Worm (Caenorhabditis elegans) whole organism, young adult: ENCODE measurements around the gene clec-185.

Experiments
- F37B4.10 ChIP-seq: fragments of 200-800 bp; sonication (Bioruptor generic); IDR thresholded peaks from 2 replicates; pipeline ENCODE4 v1.3.6; 2022; ENCODE audit warnings: missing genetic modification characterization, missing compliant biosample characterization
- F57A8.1 ChIP-seq: fragments of 200-800 bp; sonication (Bioruptor generic); optimal IDR thresholded peaks from 2 replicates; lab custom pipeline; 2018; ENCODE audit warnings: mild to moderate bottlenecking, missing genetic modification characterization, moderate library complexity, missing compliant biosample characterization
- T07F8.4 ChIP-seq: sonication (generic microtip); optimal IDR thresholded peaks from 2 replicates; lab custom pipeline; 2016; ENCODE audit warnings: mild to moderate bottlenecking, missing genetic modification characterization, moderate library complexity, missing compliant biosample characterization
- Y56A3A.18 ChIP-seq: fragments of 200-800 bp; sonication (Bioruptor generic); IDR thresholded peaks from 2 replicates; pipeline ENCODE4 v1.3.6; 2022; ENCODE audit warnings: missing genetic modification reagents, missing genetic modification characterization, missing compliant biosample characterization
- ceh-79 ChIP-seq: sonication (generic microtip); optimal IDR thresholded peaks from 2 replicates; lab custom pipeline; 2017; ENCODE audit warnings: mild to moderate bottlenecking, missing genetic modification characterization, missing compliant biosample characterization
- fkh-3 ChIP-seq: sonication (generic microtip); optimal IDR thresholded peaks from 2 replicates; lab custom pipeline; 2016; ENCODE audit warnings: mild to moderate bottlenecking, missing genetic modification characterization, missing compliant biosample characterization
- let-607 ChIP-seq, 2 experiments: fragments of 200-800 bp in 1 of 2; sonication (Bioruptor generic) in 1 of 2; sonication (generic microtip) in 1 of 2; optimal IDR thresholded peaks; 2 replicates each; lab custom pipeline; 2016 to 2018; ENCODE audit warnings: mild to moderate bottlenecking in 2 of 2, missing compliant biosample characterization in 2 of 2, missing genetic modification characterization in 2 of 2, moderate library complexity in 2 of 2, missing genotype in 1 of 2
- lsl-1 ChIP-seq: fragments of 200-800 bp; sonication (Bioruptor generic); optimal IDR thresholded peaks from 2 replicates; lab custom pipeline; 2018; ENCODE audit warnings: mild to moderate bottlenecking, missing genetic modification characterization, moderate library complexity, missing compliant biosample characterization
- lsy-27 ChIP-seq: sonication (generic microtip); optimal IDR thresholded peaks from 2 replicates; lab custom pipeline; 2017; ENCODE audit warnings: missing genetic modification characterization, mild to moderate bottlenecking, missing compliant biosample characterization, antibody characterized with exemption, missing genotype, borderline replicate concordance; ENCODE audit not compliant: insufficient read depth
- madf-10 ChIP-seq: sonication (generic microtip); optimal IDR thresholded peaks from 2 replicates; lab custom pipeline; 2016; ENCODE audit warnings: mild to moderate bottlenecking, missing genetic modification characterization, missing compliant biosample characterization
- madf-3 ChIP-seq: fragments of 200-800 bp; sonication (Bioruptor generic); IDR thresholded peaks from 2 replicates; pipeline ENCODE4 v1.3.6; 2022; ENCODE audit warnings: missing genetic modification reagents, missing genetic modification characterization, missing compliant biosample characterization
- pha-4 ChIP-seq: fragments of 150-350 bp; sonication (generic microtip); optimal IDR thresholded peaks from 2 replicates; lab custom pipeline; 2014; ENCODE audit warnings: missing biosample characterization, missing genetic modification reagents, missing genetic modification characterization
- unc-62 ChIP-seq: fragments of 150-350 bp; optimal IDR thresholded peaks from 2 replicates; lab custom pipeline; 2014; ENCODE audit warnings: missing biosample characterization, missing genetic modification reagents, missing genetic modification characterization

DNA sequence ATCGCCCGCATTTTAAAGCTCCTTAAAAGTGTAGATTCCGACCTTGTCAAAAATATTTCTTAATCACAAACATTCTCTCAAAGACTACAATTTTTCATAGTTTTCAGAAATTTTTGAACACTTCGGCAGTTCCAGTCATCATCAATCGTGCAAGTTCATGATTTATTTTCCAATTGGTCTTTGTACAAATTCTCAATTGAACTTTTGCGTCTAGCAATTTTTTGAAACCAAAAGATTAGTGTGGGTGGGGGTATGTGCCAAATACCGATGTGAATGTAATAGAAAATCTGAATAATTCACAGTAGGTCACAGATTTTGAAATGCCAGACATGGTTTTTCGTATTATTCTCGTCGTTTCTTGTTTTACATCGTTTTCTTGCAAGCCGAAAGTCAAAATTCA, at the start of gene clec-185:
- no peak for TF ChIP-seq ceh-79 (tag; lab: Kevin White, UChicago)
- no peak for TF ChIP-seq T07F8.4 (tag; lab: Kevin White, UChicago)
- no peak for TF ChIP-seq lsy-27
- TF ChIP-seq lsl-1 (GFP tag; lab: Kevin White, UChicago) = no peak
- no peak for TF ChIP-seq madf-3 (GFP tag; lab: Robert Waterston, UW)
- no peak for TF ChIP-seq Y56A3A.18
- no peak for TF ChIP-seq fkh-3 (tag; lab: Kevin White, UChicago)
- no peak for TF ChIP-seq F57A8.1 (GFP tag; lab: Kevin White, UChicago)
- no peak for TF ChIP-seq madf-10 (tag; lab: Kevin White, UChicago)
- no peak for TF ChIP-seq let-607 (tag; optimal IDR thresholded peaks at IDR 0.05; lab: Kevin White, UChicago)
- no peak for TF ChIP-seq F37B4.10
- TF ChIP-seq pha-4 (tag; lab: Kevin White, UChicago) = no peak
- TF ChIP-seq unc-62 (GFP tag; lab: Kevin White, UChicago) = no peak
